Fruit fly (Drosophila melanogaster) whole organism, embryonic: ENCODE data around the gene Dh31.
A peak's percentile ranks its signal among the peaks of the same experiment; 100 is the strongest.

Experiments used
- Asciz ChIP-seq: fragments of 200-800 bp; sonication (Bioruptor generic); optimal IDR thresholded peaks from 2 replicates; lab custom pipeline; 2017; ENCODE audit warnings: missing biosample characterization, mild to moderate bottlenecking, missing genetic modification characterization, missing genetic modification reagents
- BtbVII ChIP-seq: fragments of 200-800 bp; sonication (Bioruptor generic); optimal IDR thresholded peaks from 3 replicates; lab custom pipeline; 2017; ENCODE audit warnings: missing biosample characterization, mild to moderate bottlenecking, missing genetic modification characterization
- CG11085 ChIP-seq: fragments of 200-800 bp; sonication (Bioruptor generic); IDR thresholded peaks from 2 replicates; pipeline ENCODE4 v1.3.6; 2022; ENCODE audit warnings: missing biosample characterization, missing genetic modification characterization
- CG11504 ChIP-seq: fragments of 200-800 bp; sonication (Bioruptor generic); optimal IDR thresholded peaks from 3 replicates; lab custom pipeline; 2019; ENCODE audit warnings: missing biosample characterization, mild to moderate bottlenecking, missing genetic modification characterization, moderate library complexity
- CG12071 ChIP-seq: fragments of 200-800 bp; sonication (Bioruptor generic); optimal IDR thresholded peaks from 3 replicates; lab custom pipeline; 2018; ENCODE audit warnings: missing biosample characterization, mild to moderate bottlenecking, missing genetic modification characterization
- CG1233 ChIP-seq: fragments of 200-800 bp; sonication (Bioruptor generic); optimal IDR thresholded peaks from 4 replicates; lab custom pipeline; 2018; ENCODE audit warnings: missing biosample characterization, mild to moderate bottlenecking, missing genetic modification characterization
- CG13296 ChIP-seq: fragments of 200-800 bp; sonication (Bioruptor generic); optimal IDR thresholded peaks from 3 replicates; lab custom pipeline; 2018; ENCODE audit warnings: missing biosample characterization, mild to moderate bottlenecking, missing genetic modification characterization
- CG13624 ChIP-seq: fragments of 200-800 bp; sonication (Bioruptor generic); optimal IDR thresholded peaks from 2 replicates; lab custom pipeline; 2016; ENCODE audit warnings: missing biosample characterization, missing genetic modification characterization
- CG17186 ChIP-seq: fragments of 200-800 bp; sonication (Bioruptor generic); optimal IDR thresholded peaks from 3 replicates; lab custom pipeline; 2017; ENCODE audit warnings: missing biosample characterization, missing genetic modification reagents, missing genetic modification characterization
- CG2199 ChIP-seq: fragments of 200-800 bp; sonication (Bioruptor generic); IDR thresholded peaks from 3 replicates; pipeline ENCODE4 v1.3.6; 2022; ENCODE audit warnings: missing biosample characterization, missing genetic modification characterization
- CG2678 ChIP-seq: fragments of 200-800 bp; sonication (Bioruptor generic); optimal IDR thresholded peaks from 3 replicates; lab custom pipeline; 2019; ENCODE audit warnings: missing biosample characterization, mild to moderate bottlenecking, missing genetic modification characterization, moderate library complexity
- CG31224 ChIP-seq: fragments of 200-800 bp; sonication (Bioruptor generic); IDR thresholded peaks from 2 replicates; pipeline ENCODE4 v1.3.6; 2022; ENCODE audit warnings: missing biosample characterization, missing genetic modification characterization
- CG33213 ChIP-seq: fragments of 200-800 bp; sonication (Bioruptor generic); optimal IDR thresholded peaks from 3 replicates; lab custom pipeline; 2016; ENCODE audit warnings: missing biosample characterization, missing genetic modification characterization
- CG3726 ChIP-seq: fragments of 200-800 bp; sonication (Bioruptor generic); IDR thresholded peaks from 3 replicates; pipeline ENCODE4, ENCODE4 v1.3.6; 2022; ENCODE audit warnings: missing biosample characterization, missing genetic modification characterization
- CG7839 ChIP-seq: fragments of 200-800 bp; sonication (Bioruptor generic); optimal IDR thresholded peaks from 3 replicates; lab custom pipeline; 2018; ENCODE audit warnings: missing biosample characterization, mild to moderate bottlenecking, missing genetic modification characterization, moderate library complexity
- CG7928 ChIP-seq: fragments of 200-800 bp; sonication (Bioruptor generic); optimal IDR thresholded peaks from 2 replicates; lab custom pipeline; 2017; ENCODE audit warnings: missing biosample characterization, mild to moderate bottlenecking, missing genetic modification characterization
- CG8290 ChIP-seq, 3 experiments: fragments of 200-800 bp; sonication (Bioruptor generic); optimal IDR thresholded peaks; 2 replicates each; lab custom pipeline; 2016 to 2019; ENCODE audit warnings: missing biosample characterization in 3 of 3, missing genetic modification characterization in 3 of 3, mild to moderate bottlenecking in 2 of 3, moderate library complexity in 1 of 3
- CG8359 ChIP-seq: fragments of 200-800 bp; sonication (Bioruptor generic); optimal IDR thresholded peaks from 2 replicates; lab custom pipeline; 2017; ENCODE audit warnings: missing biosample characterization, mild to moderate bottlenecking, missing genetic modification characterization, borderline replicate concordance
- CG9437 ChIP-seq: fragments of 200-800 bp; sonication (Bioruptor generic); optimal IDR thresholded peaks from 2 replicates; lab custom pipeline; 2018; ENCODE audit warnings: missing biosample characterization, mild to moderate bottlenecking, missing genetic modification characterization
- CG9932 ChIP-seq: fragments of 200-800 bp; sonication (Bioruptor generic); IDR thresholded peaks from 2 replicates; pipeline ENCODE4 v1.3.6; 2022; ENCODE audit warnings: missing biosample characterization, missing genetic modification characterization
- Camta ChIP-seq: fragments of 200-800 bp; sonication (Bioruptor generic); optimal IDR thresholded peaks from 2 replicates; lab custom pipeline; 2016; ENCODE audit warnings: missing biosample characterization, missing genetic modification characterization
- Doc2 ChIP-seq: fragments of 200-800 bp; sonication (Bioruptor generic); IDR thresholded peaks from 2 replicates; pipeline ENCODE4 v1.3.6; 2022; ENCODE audit warnings: missing biosample characterization, missing genetic modification characterization
- Hr3 ChIP-seq: fragments of 200-800 bp; sonication (Bioruptor generic); optimal IDR thresholded peaks from 3 replicates; lab custom pipeline; 2016; ENCODE audit warnings: missing biosample characterization, missing genetic modification characterization
- Hr51 ChIP-seq, 2 experiments: fragments of 200-800 bp; sonication (Bioruptor generic); optimal IDR thresholded peaks; 2 replicates in 1 of 2; 3 replicates in 1 of 2; lab custom pipeline; 2016 to 2018; ENCODE audit warnings: missing biosample characterization in 2 of 2, missing genetic modification characterization in 2 of 2, mild to moderate bottlenecking in 1 of 2, moderate library complexity in 1 of 2
- Hsf ChIP-seq: fragments of 200-800 bp; sonication (Bioruptor generic); optimal IDR thresholded peaks from 3 replicates; lab custom pipeline; 2016; ENCODE audit warnings: missing biosample characterization, missing genetic modification characterization
- Lpt ChIP-seq: fragments of >200 bp; optimal IDR thresholded peaks from 2 replicates; lab custom pipeline; 2018; ENCODE audit warnings: missing biosample characterization, missing genetic modification characterization
- Mes4 ChIP-seq: fragments of 200-800 bp; sonication (Bioruptor generic); optimal IDR thresholded peaks from 2 replicates; lab custom pipeline; 2016; ENCODE audit warnings: missing biosample characterization, missing genetic modification characterization
- NC2α ChIP-seq: fragments of 200-800 bp; sonication (Bioruptor generic); optimal IDR thresholded peaks from 2 replicates; lab custom pipeline; 2016; ENCODE audit warnings: missing biosample characterization, missing genetic modification characterization
- Oli ChIP-seq: fragments of 200-800 bp; sonication (Bioruptor generic); optimal IDR thresholded peaks from 2 replicates; lab custom pipeline; 2018; ENCODE audit warnings: missing biosample characterization, mild to moderate bottlenecking, missing genetic modification characterization, moderate library complexity
- Rfx ChIP-seq: fragments of 200-800 bp; sonication (Bioruptor generic); IDR thresholded peaks from 2 replicates; pipeline ENCODE4 v1.3.6; 2022; ENCODE audit warnings: missing biosample characterization, missing genetic modification characterization
- Sry-β ChIP-seq: fragments of 200-800 bp; sonication (Bioruptor generic); optimal IDR thresholded peaks from 2 replicates; lab custom pipeline; 2018; ENCODE audit warnings: missing biosample characterization, mild to moderate bottlenecking, missing genetic modification characterization, moderate library complexity
- Vsx1 ChIP-seq: fragments of 200-800 bp; sonication (Bioruptor generic); optimal IDR thresholded peaks from 2 replicates; lab custom pipeline; 2017; ENCODE audit warnings: missing biosample characterization, mild to moderate bottlenecking, missing genetic modification characterization, missing genetic modification reagents
- ash1 ChIP-seq: fragments of 200-800 bp; sonication (Bioruptor generic); optimal IDR thresholded peaks from 2 replicates; lab custom pipeline; 2018; ENCODE audit warnings: missing biosample characterization, mild to moderate bottlenecking, missing genetic modification characterization
- bowl ChIP-seq: fragments of 200-800 bp; sonication (Bioruptor generic); IDR thresholded peaks from 2 replicates; pipeline ENCODE4 v1.3.6; 2022; ENCODE audit warnings: missing biosample characterization, missing genetic modification characterization
- cad ChIP-seq: fragments of >200 bp; optimal IDR thresholded peaks from 2 replicates; lab custom pipeline; 2017; ENCODE audit warnings: missing biosample characterization, missing genetic modification characterization
- chn ChIP-seq: fragments of 200-800 bp; sonication (Bioruptor generic); optimal IDR thresholded peaks from 2 replicates; lab custom pipeline; 2016; ENCODE audit warnings: missing biosample characterization, missing genetic modification characterization
- dan ChIP-seq: fragments of 200-800 bp; sonication (Bioruptor generic); IDR thresholded peaks from 2 replicates; pipeline ENCODE4 v1.3.6; 2022; ENCODE audit warnings: missing biosample characterization, missing genetic modification characterization
- dmrt99B ChIP-seq: fragments of 200-800 bp; sonication (Bioruptor generic); optimal IDR thresholded peaks from 2 replicates; lab custom pipeline; 2018; ENCODE audit warnings: missing biosample characterization, mild to moderate bottlenecking, missing genetic modification characterization, moderate library complexity
- exex ChIP-seq: fragments of 200-800 bp; sonication (Bioruptor generic); optimal IDR thresholded peaks from 4 replicates; lab custom pipeline; 2018; ENCODE audit warnings: missing biosample characterization, mild to moderate bottlenecking, missing genetic modification characterization, moderate library complexity
- gsb ChIP-seq: fragments of 200-800 bp; sonication (Bioruptor generic); IDR thresholded peaks from 2 replicates; pipeline ENCODE4 v1.3.6; 2022; ENCODE audit warnings: missing biosample characterization, missing genetic modification characterization
- lmd ChIP-seq: fragments of 200-800 bp; sonication (Bioruptor generic); IDR thresholded peaks from 2 replicates; pipeline ENCODE4 v1.3.6; 2022; ENCODE audit warnings: missing biosample characterization, missing genetic modification characterization
- mirr ChIP-seq: fragments of 200-800 bp; sonication (Bioruptor generic); optimal IDR thresholded peaks from 3 replicates; lab custom pipeline; 2018; ENCODE audit warnings: missing biosample characterization, mild to moderate bottlenecking, missing genetic modification characterization
- onecut ChIP-seq: fragments of 200-800 bp; sonication (Bioruptor generic); IDR thresholded peaks from 2 replicates; pipeline ENCODE4 v1.3.6; 2022; ENCODE audit warnings: missing biosample characterization, missing genetic modification characterization
- pfk ChIP-seq: fragments of 200-800 bp; sonication (Bioruptor generic); optimal IDR thresholded peaks from 2 replicates; lab custom pipeline; 2018; ENCODE audit warnings: missing biosample characterization, mild to moderate bottlenecking, missing genetic modification characterization, moderate library complexity
- psq ChIP-seq: fragments of 200-800 bp; sonication (Bioruptor generic); optimal IDR thresholded peaks from 2 replicates; lab custom pipeline; 2017; ENCODE audit warnings: missing biosample characterization, missing genetic modification characterization
- pum ChIP-seq: fragments of 200-800 bp; sonication (Bioruptor generic); optimal IDR thresholded peaks from 2 replicates; lab custom pipeline; 2016; ENCODE audit warnings: missing biosample characterization, missing genetic modification characterization
- tin ChIP-seq: fragments of 200-800 bp; sonication (Bioruptor generic); optimal IDR thresholded peaks from 3 replicates; lab custom pipeline; 2016; ENCODE audit warnings: missing biosample characterization, missing genetic modification characterization
- tna ChIP-seq: fragments of 200-800 bp; sonication (Bioruptor generic); IDR thresholded peaks from 2 replicates; pipeline ENCODE4 v1.3.6; 2022; ENCODE audit warnings: missing biosample characterization, missing genetic modification characterization; ENCODE audit not compliant: partially characterized antibody
- unpg ChIP-seq: fragments of 200-800 bp; sonication (Bioruptor generic); optimal IDR thresholded peaks from 3 replicates; lab custom pipeline; 2018; ENCODE audit warnings: missing biosample characterization, mild to moderate bottlenecking, missing genetic modification characterization, moderate library complexity
- wek ChIP-seq: fragments of 200-800 bp; sonication (Bioruptor generic); optimal IDR thresholded peaks from 3 replicates; lab custom pipeline; 2018; ENCODE audit warnings: missing biosample characterization, mild to moderate bottlenecking, missing genetic modification characterization, moderate library complexity
- zen ChIP-seq: fragments of 200-800 bp; sonication (Bioruptor generic); optimal IDR thresholded peaks from 3 replicates; lab custom pipeline; 2018; ENCODE audit warnings: missing biosample characterization, mild to moderate bottlenecking, missing genetic modification characterization, moderate library complexity

Gene Dh31

DNA sequence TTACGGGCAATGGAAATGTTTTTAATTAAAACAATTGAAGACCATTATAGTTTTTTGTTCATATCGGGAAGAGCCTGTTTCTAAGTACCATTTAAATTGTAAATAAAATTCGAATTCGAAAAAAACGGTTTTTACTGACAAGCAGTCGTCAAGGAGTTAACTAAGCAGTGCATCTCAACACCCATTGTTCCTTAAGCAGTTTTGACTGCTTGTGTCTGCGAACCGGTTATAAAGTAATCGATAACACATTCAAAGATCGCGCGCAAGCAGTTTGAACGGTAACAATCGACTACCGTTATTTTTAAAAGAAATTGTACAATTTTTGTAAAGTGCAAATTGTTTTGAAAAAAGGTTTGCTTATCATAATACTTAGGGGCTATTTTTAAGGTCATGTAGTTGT lies 28.7 kb downstream of the Dh31 start (continued):
- TF ChIP-seq CG8290 (GFP tag; optimal IDR thresholded peaks at IDR 0.05; lab: Kevin White, UChicago) (peak; percentile 82), CG8290 (tag; optimal IDR thresholded peaks at IDR 0.05; lab: Kevin White, UChicago) (peak in 1 of 2 experiments; percentile 10), CG33213 (GFP tag; lab: Kevin White, UChicago) (peak; percentile 46), Mes4 (no peak), CG3726 (GFP tag; lab: Robert Waterston, UW) (no peak), Rfx (GFP tag; lab: Robert Waterston, UW) (no peak; the same call in 1 of the 2 replicates), pfk (GFP tag; lab: Kevin White, UChicago) (no peak), dmrt99B (tag; lab: Kevin White, UChicago) (no peak), Lpt (no peak), CG8359 (GFP tag; lab: Kevin White, UChicago) (no peak), CG12071 (GFP tag; lab: Kevin White, UChicago) (no peak), CG7928 (no peak), BtbVII (GFP tag; lab: Kevin White, UChicago) (no peak), chn (GFP tag; lab: Kevin White, UChicago) (peak; percentile 46), ash1 (GFP tag; lab: Kevin White, UChicago) (no peak), mirr (GFP tag; lab: Kevin White, UChicago) (no peak), exex (tag; lab: Kevin White, UChicago) (no peak), onecut (GFP tag; lab: Robert Waterston, UW) (no peak), CG11085 (no peak), CG2199 (GFP tag; lab: Robert Waterston, UW) (no peak), CG13296 (GFP tag; lab: Kevin White, UChicago) (no peak), wek (GFP tag; lab: Kevin White, UChicago) (no peak), CG13624 (peak; percentile 5), tna (GFP tag; lab: Robert Waterston, UW) (no peak), dan (GFP tag; lab: Robert Waterston, UW) (no peak), cad (GFP tag; lab: Kevin White, UChicago) (no peak), NC2α (GFP tag; lab: Kevin White, UChicago) (no peak), CG7839 (tag; lab: Kevin White, UChicago) (peak; percentile 5), gsb (no peak), CG31224 (GFP tag; lab: Robert Waterston, UW) (no peak), Oli (tag; lab: Kevin White, UChicago) (no peak), Vsx1 (no peak), CG2678 (no peak), CG17186 (GFP tag; lab: Kevin White, UChicago) (no peak), bowl (GFP tag; lab: Robert Waterston, UW) (no peak), Asciz (GFP tag; lab: Kevin White, UChicago) (no peak), unpg (GFP tag; lab: Kevin White, UChicago) (no peak), psq (no peak), Hr3 (GFP tag; lab: Kevin White, UChicago) (no peak), CG11504 (peak; percentile 41), Doc2 (GFP tag; lab: Robert Waterston, UW) (no peak), Sry-β (no peak), zen (tag; lab: Kevin White, UChicago) (peak; percentile 67), pum (GFP tag; lab: Kevin White, UChicago) (no peak), CG9932 (0 out of 2 replicates have a peak, but pooled peaks have one; percentile 14), Hsf (GFP tag; lab: Kevin White, UChicago) (no peak), Hr51 (GFP tag; optimal IDR thresholded peaks at IDR 0.05; lab: Kevin White, UChicago) (no peak), CG9437 (no peak), lmd (GFP tag; lab: Robert Waterston, UW) (no peak), CG1233 (GFP tag; lab: Kevin White, UChicago) (no peak), tin (GFP tag; lab: Kevin White, UChicago) (no peak), Camta (GFP tag; lab: Kevin White, UChicago) (no peak)
